Fruit fly (Drosophila melanogaster) whole organism, embryonic: Measurements from ENCODE around the gene CG4701.

ENCODE experiments used
- Bteb2 ChIP-seq: fragments of 200-800 bp; sonication (Bioruptor generic); optimal IDR thresholded peaks from 2 replicates; lab custom pipeline; 2016; ENCODE audit warnings: missing biosample characterization, missing genetic modification characterization
- CG10959 ChIP-seq: fragments of 200-800 bp; sonication (Bioruptor generic); IDR thresholded peaks from 2 replicates; pipeline ENCODE4 v1.3.6; 2022; ENCODE audit warnings: missing biosample characterization, missing genetic modification characterization
- CG11247 ChIP-seq: fragments of 200-800 bp; sonication (Bioruptor generic); IDR thresholded peaks from 2 replicates; pipeline ENCODE4 v1.3.6; 2022; ENCODE audit warnings: missing biosample characterization, missing genetic modification characterization
- CG12236 ChIP-seq: fragments of 200-800 bp; sonication (Bioruptor generic); optimal IDR thresholded peaks from 2 replicates; lab custom pipeline; 2016; ENCODE audit warnings: missing biosample characterization, missing genetic modification characterization
- CG12391 ChIP-seq: fragments of 200-800 bp; sonication (Bioruptor generic); optimal IDR thresholded peaks from 3 replicates; lab custom pipeline; 2018; ENCODE audit warnings: missing biosample characterization, mild to moderate bottlenecking, missing genetic modification characterization, moderate library complexity
- CG13287 ChIP-seq: fragments of 200-800 bp; sonication (Bioruptor generic); IDR thresholded peaks from 2 replicates; pipeline ENCODE4 v1.3.6; 2022; ENCODE audit warnings: missing biosample characterization, missing genetic modification characterization; ENCODE audit not compliant: partially characterized antibody
- CG13775 ChIP-seq: fragments of 200-800 bp; sonication (Bioruptor generic); optimal IDR thresholded peaks from 3 replicates; lab custom pipeline; 2017; ENCODE audit warnings: missing biosample characterization, mild to moderate bottlenecking, missing genetic modification characterization
- CG14965 ChIP-seq: fragments of 200-800 bp; sonication (Bioruptor generic); optimal IDR thresholded peaks from 2 replicates; lab custom pipeline; 2016; ENCODE audit warnings: missing biosample characterization, missing genetic modification characterization, borderline replicate concordance
- CG15073 ChIP-seq: fragments of 200-800 bp; sonication (Bioruptor generic); optimal IDR thresholded peaks from 2 replicates; lab custom pipeline; 2016; ENCODE audit warnings: missing biosample characterization, missing genetic modification characterization
- CG15479 ChIP-seq: fragments of 200-800 bp; sonication (Bioruptor generic); optimal IDR thresholded peaks from 3 replicates; lab custom pipeline; 2019; ENCODE audit warnings: missing biosample characterization, mild to moderate bottlenecking, missing genetic modification characterization, moderate library complexity
- CG1792 ChIP-seq: fragments of 200-800 bp; sonication (Bioruptor generic); optimal IDR thresholded peaks from 2 replicates; lab custom pipeline; 2016; ENCODE audit warnings: missing biosample characterization, missing genetic modification characterization
- CG1832 ChIP-seq: fragments of 200-800 bp; sonication (Bioruptor generic); optimal IDR thresholded peaks from 2 replicates; lab custom pipeline; 2017; ENCODE audit warnings: missing biosample characterization, mild to moderate bottlenecking, missing genetic modification characterization, inconsistent platforms
- CG2120 ChIP-seq: fragments of 200-800 bp; sonication (Bioruptor generic); optimal IDR thresholded peaks from 3 replicates; lab custom pipeline; 2016; ENCODE audit warnings: missing biosample characterization, missing genetic modification characterization
- CG30020 ChIP-seq: fragments of 200-800 bp; optimal IDR thresholded peaks from 2 replicates; lab custom pipeline; 2019; ENCODE audit warnings: missing biosample characterization, mild to moderate bottlenecking, missing genetic modification characterization, moderate library complexity
- CG3407 ChIP-seq: fragments of 200-800 bp; sonication (Bioruptor generic); optimal IDR thresholded peaks from 2 replicates; lab custom pipeline; 2018; ENCODE audit warnings: missing biosample characterization, mild to moderate bottlenecking, missing genetic modification characterization
- CG34422 ChIP-seq: fragments of 200-800 bp; sonication (Bioruptor generic); IDR thresholded peaks from 3 replicates; pipeline ENCODE4 v1.3.6; 2022; ENCODE audit warnings: missing biosample characterization, missing genetic modification characterization
- CG6254 ChIP-seq: fragments of 200-800 bp; sonication (Bioruptor generic); optimal IDR thresholded peaks from 3 replicates; lab custom pipeline; 2017; ENCODE audit warnings: mild to moderate bottlenecking, missing biosample characterization, missing genetic modification reagents, missing genetic modification characterization
- CG6791 ChIP-seq: fragments of 200-800 bp; sonication (Bioruptor generic); IDR thresholded peaks from 3 replicates; pipeline ENCODE4 v1.3.6; 2022; ENCODE audit warnings: missing biosample characterization, missing genetic modification characterization; ENCODE audit not compliant: partially characterized antibody
- CG8765 ChIP-seq: fragments of 200-800 bp; sonication (Bioruptor generic); IDR thresholded peaks from 2 replicates; pipeline ENCODE4 v1.3.6; 2022; ENCODE audit warnings: missing biosample characterization, missing genetic modification characterization
- CHES-1-like ChIP-seq: fragments of 200-800 bp; sonication (Bioruptor generic); optimal IDR thresholded peaks from 2 replicates; lab custom pipeline; 2016; ENCODE audit warnings: missing biosample characterization, missing genetic modification characterization
- Doc2 ChIP-seq: fragments of 200-800 bp; sonication (Bioruptor generic); IDR thresholded peaks from 2 replicates; pipeline ENCODE4 v1.3.6; 2022; ENCODE audit warnings: missing biosample characterization, missing genetic modification characterization
- Doc3 ChIP-seq: fragments of 200-800 bp; sonication (Bioruptor generic); IDR thresholded peaks from 3 replicates; pipeline ENCODE4 v1.3.6; 2022; ENCODE audit warnings: missing biosample characterization, missing genetic modification characterization; ENCODE audit not compliant: partially characterized antibody
- Ets65A ChIP-seq: fragments of 200-800 bp; sonication (Bioruptor generic); peaks from one replicate; lab custom pipeline; 2016; ENCODE audit warnings: missing biosample characterization, missing genetic modification characterization
- Fer2 ChIP-seq: fragments of 200-800 bp; sonication (Bioruptor generic); optimal IDR thresholded peaks from 2 replicates; lab custom pipeline; 2018; ENCODE audit warnings: missing biosample characterization, mild to moderate bottlenecking, missing genetic modification characterization, moderate library complexity
- HLH3B ChIP-seq: fragments of 200-800 bp; sonication (Bioruptor generic); IDR thresholded peaks from 2 replicates; pipeline ENCODE4 v1.3.6; 2022; ENCODE audit warnings: missing biosample characterization, missing genetic modification characterization
- Hmx ChIP-seq: fragments of 200-800 bp; sonication (Bioruptor generic); optimal IDR thresholded peaks from 2 replicates; lab custom pipeline; 2016; ENCODE audit warnings: missing biosample characterization, missing genetic modification characterization
- Nf-YC ChIP-seq: fragments of 200-800 bp; optimal IDR thresholded peaks from 3 replicates; lab custom pipeline; 2019; ENCODE audit warnings: missing biosample characterization, mild to moderate bottlenecking, missing genetic modification characterization, moderate library complexity
- Opbp ChIP-seq: fragments of 200-800 bp; sonication (Bioruptor generic); IDR thresholded peaks from 3 replicates; pipeline ENCODE4 v1.3.6; 2022; ENCODE audit warnings: missing biosample characterization, missing genetic modification characterization; ENCODE audit not compliant: partially characterized antibody
- al ChIP-seq: fragments of 200-800 bp; sonication (Bioruptor generic); IDR thresholded peaks from 2 replicates; pipeline ENCODE4 v1.3.6; 2022; ENCODE audit warnings: missing biosample characterization, missing genetic modification characterization
- ase ChIP-seq: fragments of 200-800 bp; sonication (Bioruptor generic); IDR thresholded peaks from 3 replicates; pipeline ENCODE4 v1.3.6; 2022; ENCODE audit warnings: missing biosample characterization, missing genetic modification characterization
- bowl ChIP-seq: fragments of 200-800 bp; sonication (Bioruptor generic); IDR thresholded peaks from 2 replicates; pipeline ENCODE4 v1.3.6; 2022; ENCODE audit warnings: missing biosample characterization, missing genetic modification characterization
- dati ChIP-seq: fragments of 200-800 bp; sonication (Bioruptor generic); IDR thresholded peaks from 2 replicates; pipeline ENCODE4 v1.3.6; 2022; ENCODE audit warnings: missing biosample characterization, missing genetic modification characterization
- dmrt99B ChIP-seq: fragments of 200-800 bp; sonication (Bioruptor generic); optimal IDR thresholded peaks from 2 replicates; lab custom pipeline; 2018; ENCODE audit warnings: missing biosample characterization, mild to moderate bottlenecking, missing genetic modification characterization, moderate library complexity
- oc ChIP-seq: fragments of 200-800 bp; sonication (Bioruptor generic); optimal IDR thresholded peaks from 2 replicates; lab custom pipeline; 2018; ENCODE audit warnings: missing biosample characterization, mild to moderate bottlenecking, missing genetic modification characterization, moderate library complexity
- pum ChIP-seq: fragments of 200-800 bp; sonication (Bioruptor generic); optimal IDR thresholded peaks from 2 replicates; lab custom pipeline; 2016; ENCODE audit warnings: missing biosample characterization, missing genetic modification characterization
- slou ChIP-seq: fragments of 200-800 bp; sonication (Bioruptor generic); optimal IDR thresholded peaks from 3 replicates; lab custom pipeline; 2016; ENCODE audit warnings: missing biosample characterization, missing genetic modification characterization
- slp2 ChIP-seq: fragments of 200-800 bp; sonication (Bioruptor generic); optimal IDR thresholded peaks from 2 replicates; lab custom pipeline; 2016; ENCODE audit warnings: missing biosample characterization, missing genetic modification characterization

Gene CG4701

dm6 chr2L:14746068-14746467, 19.6 kb upstream of the CG4701 start:
- TF ChIP-seq CG13287 (GFP tag; lab: Robert Waterston, UW): no peak
- TF ChIP-seq oc (tag; lab: Kevin White, UChicago): no peak
- TF ChIP-seq Doc3 (GFP tag; lab: Robert Waterston, UW): no peak
- no peak for TF ChIP-seq CG12236 (GFP tag; lab: Kevin White, UChicago)
- TF ChIP-seq ase (GFP tag; lab: Robert Waterston, UW): no peak
- no peak for TF ChIP-seq CG14965

dm6 chr2L:14760467-14760866, 5.2 kb upstream of the CG4701 start, which contains the start of gene CG4691:
Gene CG4691 (plus strand): TSS chr2L:14760767.
- TF ChIP-seq CG13775 (GFP tag; lab: Kevin White, UChicago) (no peak), CG15073 (GFP tag; lab: Kevin White, UChicago) (no peak), dati (GFP tag; lab: Robert Waterston, UW) (no peak), Bteb2 (no peak), CG11247 (GFP tag; lab: Robert Waterston, UW) (no peak), pum (no peak), slou (GFP tag; lab: Kevin White, UChicago) (no peak), CG1792 (no peak), dmrt99B (tag; lab: Kevin White, UChicago) (no peak), CG14965 (no peak), CG8765 (no peak), CG34422 (GFP tag; lab: Robert Waterston, UW) (no peak)

- TF ChIP-seq Opbp: no peak
- TF ChIP-seq CHES-1-like: no peak
- TF ChIP-seq bowl (GFP tag; lab: Robert Waterston, UW): no peak
- TF ChIP-seq CG6791 (GFP tag; lab: Robert Waterston, UW): no peak
- no peak for TF ChIP-seq Doc2
- no peak for TF ChIP-seq Fer2 (tag; lab: Kevin White, UChicago)
- no peak for TF ChIP-seq CG15479 (GFP tag; lab: Kevin White, UChicago)
- no peak for TF ChIP-seq slp2 (GFP tag; lab: Kevin White, UChicago)
- no peak for TF ChIP-seq Nf-YC (tag; lab: Kevin White, UChicago)
- no peak for TF ChIP-seq CG1832 (GFP tag; lab: Kevin White, UChicago)
- TF ChIP-seq, all 482 proteins: peak for 0
Measured at dm6 chr2L:14762465-14762864, 3.2 kb upstream of the CG4701 start, which contains the start of gene CSN1a. Gene CSN1a (plus strand): TSS chr2L:14762765.

DNA sequence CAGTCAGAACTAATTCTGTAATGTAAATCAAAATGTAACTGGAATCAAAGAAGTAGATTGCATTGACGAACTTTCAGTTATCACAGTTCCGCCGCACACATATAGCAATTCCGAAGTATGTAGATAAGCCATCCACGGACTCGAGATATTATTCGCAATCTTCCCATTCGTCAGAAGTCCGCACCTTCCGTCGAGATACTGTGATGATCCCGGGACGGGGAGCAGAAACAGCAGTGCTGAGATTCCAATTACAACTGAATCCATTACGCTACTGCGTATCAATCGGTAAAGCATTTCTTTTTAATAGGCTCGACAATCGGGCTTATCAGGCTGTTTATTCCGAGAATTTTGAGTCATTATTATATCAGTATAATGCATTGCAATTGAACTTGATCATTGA, 9.0 kb downstream of the CG4701 start, which contains the start of gene CG4650:
TSS of gene CG4650 (minus strand) at position 269 of the 400 bp plus-strand sequence.
- peak; percentile 26 for TF ChIP-seq Ets65A (GFP tag; lab: Kevin White, UChicago)
- TF ChIP-seq CG12391: no peak

- TF ChIP-seq CG3407 (GFP tag; lab: Kevin White, UChicago): no peak
- TF ChIP-seq al (GFP tag; lab: Robert Waterston, UW): no peak
- no peak for TF ChIP-seq dati (GFP tag; lab: Robert Waterston, UW)
- no peak for TF ChIP-seq HLH3B (GFP tag; lab: Robert Waterston, UW)
- TF ChIP-seq CG2120 (GFP tag; lab: Kevin White, UChicago): no peak
- no peak for TF ChIP-seq CG10959 (GFP tag; lab: Robert Waterston, UW)
- TF ChIP-seq Hmx: no peak
- TF ChIP-seq CG6254 (GFP tag; lab: Kevin White, UChicago): no peak
- no peak for TF ChIP-seq CG30020 (tag; lab: Kevin White, UChicago)
- TF ChIP-seq, all 482 proteins: peak for 0
Measured at dm6 chr2L:14784498-14784897, 18.8 kb downstream of the CG4701 start, which contains the start of gene CG18636. Gene CG18636 (minus strand): TSS chr2L:14784598.
